Fruit fly (Drosophila melanogaster) whole organism, embryonic: ENCODE measurements around the gene Arp10.

Experiments
- ATbp ChIP-seq: fragments of 200-800 bp; sonication (Bioruptor generic); optimal IDR thresholded peaks from 2 replicates; lab custom pipeline; 2017; ENCODE audit warnings: missing biosample characterization, mild to moderate bottlenecking, missing genetic modification characterization, missing genetic modification reagents
- B-H2 ChIP-seq: fragments of 200-800 bp; sonication (Bioruptor generic); optimal IDR thresholded peaks from 2 replicates; lab custom pipeline; 2018; ENCODE audit warnings: missing biosample characterization, mild to moderate bottlenecking, missing genetic modification characterization
- CG13894 ChIP-seq: fragments of 200-800 bp; sonication (Bioruptor generic); optimal IDR thresholded peaks from 3 replicates; lab custom pipeline; 2018; ENCODE audit warnings: missing biosample characterization, mild to moderate bottlenecking, missing genetic modification characterization, moderate library complexity
- CG1529 ChIP-seq: fragments of 200-800 bp; sonication (Bioruptor generic); optimal IDR thresholded peaks from 3 replicates; lab custom pipeline; 2018; ENCODE audit warnings: missing biosample characterization, missing genetic modification characterization
- CG15479 ChIP-seq: fragments of 200-800 bp; sonication (Bioruptor generic); optimal IDR thresholded peaks from 3 replicates; lab custom pipeline; 2019; ENCODE audit warnings: missing biosample characterization, mild to moderate bottlenecking, missing genetic modification characterization, moderate library complexity
- CG2116 ChIP-seq: fragments of 200-800 bp; sonication (Bioruptor generic); optimal IDR thresholded peaks from 3 replicates; lab custom pipeline; 2018; ENCODE audit warnings: missing biosample characterization, mild to moderate bottlenecking, missing genetic modification characterization
- CG2129 ChIP-seq: fragments of 200-800 bp; sonication (Bioruptor generic); IDR thresholded peaks from 2 replicates; pipeline ENCODE4 v1.3.6; 2022; ENCODE audit warnings: missing biosample characterization, missing genetic modification characterization; ENCODE audit not compliant: partially characterized antibody
- CG2199 ChIP-seq: fragments of 200-800 bp; sonication (Bioruptor generic); IDR thresholded peaks from 3 replicates; pipeline ENCODE4 v1.3.6; 2022; ENCODE audit warnings: missing biosample characterization, missing genetic modification characterization
- CG2889 ChIP-seq: fragments of 200-800 bp; sonication (Bioruptor generic); IDR thresholded peaks from 3 replicates; pipeline ENCODE4 v1.3.6; 2022; ENCODE audit warnings: missing biosample characterization, missing genetic modification characterization
- CG30020 ChIP-seq: fragments of 200-800 bp; optimal IDR thresholded peaks from 2 replicates; lab custom pipeline; 2019; ENCODE audit warnings: missing biosample characterization, mild to moderate bottlenecking, missing genetic modification characterization, moderate library complexity
- CG31441 ChIP-seq: fragments of 200-800 bp; sonication (Bioruptor generic); IDR thresholded peaks from 2 replicates; pipeline ENCODE4 v1.3.6; 2022; ENCODE audit warnings: missing biosample characterization, missing genetic modification characterization
- CG3407 ChIP-seq: fragments of 200-800 bp; sonication (Bioruptor generic); optimal IDR thresholded peaks from 2 replicates; lab custom pipeline; 2018; ENCODE audit warnings: missing biosample characterization, mild to moderate bottlenecking, missing genetic modification characterization
- CG4820 ChIP-seq: fragments of 200-800 bp; sonication (Bioruptor generic); optimal IDR thresholded peaks from 3 replicates; lab custom pipeline; 2016; ENCODE audit warnings: missing biosample characterization, missing genetic modification characterization
- CG7963 ChIP-seq: fragments of 200-800 bp; sonication (Bioruptor generic); IDR thresholded peaks from 3 replicates; pipeline ENCODE4 v1.3.6; 2022; ENCODE audit warnings: missing biosample characterization, missing genetic modification characterization; ENCODE audit not compliant: partially characterized antibody
- CG8089 ChIP-seq: fragments of 200-800 bp; sonication (Bioruptor generic); optimal IDR thresholded peaks from 3 replicates; lab custom pipeline; 2016; ENCODE audit warnings: missing biosample characterization, missing genetic modification characterization
- Doc3 ChIP-seq: fragments of 200-800 bp; sonication (Bioruptor generic); IDR thresholded peaks from 3 replicates; pipeline ENCODE4 v1.3.6; 2022; ENCODE audit warnings: missing biosample characterization, missing genetic modification characterization; ENCODE audit not compliant: partially characterized antibody
- E2f1 ChIP-seq: fragments of 200-800 bp; sonication (Bioruptor generic); IDR thresholded peaks from 2 replicates; pipeline ENCODE4 v1.3.6; 2022; ENCODE audit warnings: missing biosample characterization, missing genetic modification characterization
- H15 ChIP-seq: fragments of 200-800 bp; sonication (Bioruptor generic); IDR thresholded peaks from 3 replicates; pipeline ENCODE4 v1.3.6; 2022; ENCODE audit warnings: missing biosample characterization, missing genetic modification characterization
- H2.0 ChIP-seq: fragments of 200-800 bp; sonication (Bioruptor generic); IDR thresholded peaks from 2 replicates; pipeline ENCODE4 v1.3.6; 2022; ENCODE audit warnings: missing biosample characterization, missing genetic modification characterization
- HLH3B ChIP-seq: fragments of 200-800 bp; sonication (Bioruptor generic); IDR thresholded peaks from 2 replicates; pipeline ENCODE4 v1.3.6; 2022; ENCODE audit warnings: missing biosample characterization, missing genetic modification characterization
- Hey ChIP-seq: fragments of 200-800 bp; sonication (Bioruptor generic); optimal IDR thresholded peaks from 3 replicates; lab custom pipeline; 2018; ENCODE audit warnings: missing biosample characterization, mild to moderate bottlenecking, missing genetic modification characterization
- MTF-1 ChIP-seq: fragments of 200-800 bp; sonication (Bioruptor generic); optimal IDR thresholded peaks from 2 replicates; lab custom pipeline; 2018; ENCODE audit warnings: missing biosample characterization, mild to moderate bottlenecking, missing genetic modification characterization, borderline replicate concordance
- Med ChIP-seq: fragments of 200-800 bp; sonication (Bioruptor generic); peaks from one replicate; lab custom pipeline; 2016; ENCODE audit warnings: missing biosample characterization, missing genetic modification characterization, mild to moderate bottlenecking, inconsistent platforms, moderate library complexity
- Myb ChIP-seq: fragments of 200-800 bp; sonication (Bioruptor generic); optimal IDR thresholded peaks from 2 replicates; lab custom pipeline; 2016; ENCODE audit warnings: missing biosample characterization, missing genetic modification characterization
- Neu2 ChIP-seq: fragments of 200-800 bp; sonication (Bioruptor generic); optimal IDR thresholded peaks from 3 replicates; lab custom pipeline; 2016; ENCODE audit warnings: missing biosample characterization, missing genetic modification characterization, borderline replicate concordance
- Nf-YB ChIP-seq: fragments of 200-800 bp; sonication (Bioruptor generic); optimal IDR thresholded peaks from 3 replicates; lab custom pipeline; 2019; ENCODE audit warnings: missing biosample characterization, mild to moderate bottlenecking, missing genetic modification characterization, moderate library complexity
- Ptx1 ChIP-seq: fragments of 200-800 bp; sonication (Bioruptor generic); IDR thresholded peaks from 2 replicates; pipeline ENCODE4 v1.3.6; 2022; ENCODE audit warnings: missing biosample characterization, missing genetic modification characterization
- Rfx ChIP-seq: fragments of 200-800 bp; sonication (Bioruptor generic); IDR thresholded peaks from 2 replicates; pipeline ENCODE4 v1.3.6; 2022; ENCODE audit warnings: missing biosample characterization, missing genetic modification characterization
- Sry-β ChIP-seq: fragments of 200-800 bp; sonication (Bioruptor generic); optimal IDR thresholded peaks from 2 replicates; lab custom pipeline; 2018; ENCODE audit warnings: missing biosample characterization, mild to moderate bottlenecking, missing genetic modification characterization, moderate library complexity
- Sry-δ ChIP-seq: fragments of 200-800 bp; sonication (Bioruptor generic); optimal IDR thresholded peaks from 2 replicates; lab custom pipeline; 2016; ENCODE audit warnings: missing biosample characterization, missing genetic modification characterization
- bcd ChIP-seq: fragments of 200-800 bp; sonication (Bioruptor generic); optimal IDR thresholded peaks from 2 replicates; lab custom pipeline; 2017; ENCODE audit warnings: missing biosample characterization, mild to moderate bottlenecking, missing genetic modification characterization
- bowl ChIP-seq: fragments of 200-800 bp; sonication (Bioruptor generic); IDR thresholded peaks from 2 replicates; pipeline ENCODE4 v1.3.6; 2022; ENCODE audit warnings: missing biosample characterization, missing genetic modification characterization
- cwo ChIP-seq: fragments of 200-800 bp; sonication (Bioruptor generic); optimal IDR thresholded peaks from 3 replicates; lab custom pipeline; 2017; ENCODE audit warnings: missing biosample characterization, missing genetic modification characterization, mild to moderate bottlenecking, moderate library complexity, missing genetic modification reagents
- dimm ChIP-seq: fragments of 200-800 bp; sonication (Bioruptor generic); IDR thresholded peaks from 2 replicates; pipeline ENCODE4 v1.3.6; 2022; ENCODE audit warnings: missing biosample characterization, missing genetic modification characterization
- dpn ChIP-seq, 2 experiments: fragments of 200-800 bp; sonication (Bioruptor generic); optimal IDR thresholded peaks; 3 replicates each; lab custom pipeline; 2016; ENCODE audit warnings: missing biosample characterization in 2 of 2, missing genetic modification characterization in 2 of 2
- emc ChIP-seq: fragments of 200-800 bp; sonication (Bioruptor generic); optimal IDR thresholded peaks from 2 replicates; lab custom pipeline; 2016; ENCODE audit warnings: missing biosample characterization, missing genetic modification characterization
- eve ChIP-seq, 2 experiments: fragments of >200 bp; optimal IDR thresholded peaks; 2 replicates each; lab custom pipeline; 2017; ENCODE audit warnings: missing biosample characterization in 2 of 2, missing genetic modification characterization in 2 of 2
- fd64A ChIP-seq: fragments of 200-800 bp; sonication (Bioruptor generic); optimal IDR thresholded peaks from 3 replicates; lab custom pipeline; 2018; ENCODE audit warnings: missing biosample characterization, mild to moderate bottlenecking, missing genetic modification characterization
- fru ChIP-seq: fragments of >200 bp; optimal IDR thresholded peaks from 2 replicates; lab custom pipeline; 2017
- grn ChIP-seq: fragments of 200-800 bp; sonication (Bioruptor generic); optimal IDR thresholded peaks from 3 replicates; lab custom pipeline; 2017; ENCODE audit warnings: missing biosample characterization, missing genetic modification characterization
- hbn ChIP-seq: fragments of 200-800 bp; sonication (Bioruptor generic); IDR thresholded peaks from 2 replicates; pipeline ENCODE4 v1.3.6; 2022; ENCODE audit warnings: missing biosample characterization, missing genetic modification characterization; ENCODE audit not compliant: partially characterized antibody
- inv ChIP-seq: fragments of 200-800 bp; sonication (Bioruptor generic); IDR thresholded peaks from 2 replicates; pipeline ENCODE4 v1.3.6; 2022; ENCODE audit warnings: missing biosample characterization, missing genetic modification characterization; ENCODE audit not compliant: partially characterized antibody
- kay ChIP-seq: fragments of 200-800 bp; sonication (Bioruptor generic); optimal IDR thresholded peaks from 2 replicates; lab custom pipeline; 2016; ENCODE audit warnings: missing biosample characterization, missing genetic modification characterization
- nerfin-2 ChIP-seq: fragments of 200-800 bp; sonication (Bioruptor generic); IDR thresholded peaks from 2 replicates; pipeline ENCODE4 v1.3.6; 2022; ENCODE audit warnings: missing biosample characterization, missing genetic modification characterization; ENCODE audit not compliant: partially characterized antibody
- pb ChIP-seq: fragments of 200-800 bp; sonication (Bioruptor generic); optimal IDR thresholded peaks from 3 replicates; lab custom pipeline; 2016; ENCODE audit warnings: missing biosample characterization, missing genetic modification characterization
- row ChIP-seq: fragments of 200-800 bp; sonication (Bioruptor generic); IDR thresholded peaks from 3 replicates; pipeline ENCODE4 v1.3.6; 2022; ENCODE audit warnings: missing biosample characterization, missing genetic modification characterization
- sd ChIP-seq: fragments of 200-800 bp; sonication (Bioruptor generic); optimal IDR thresholded peaks from 3 replicates; lab custom pipeline; 2018; ENCODE audit warnings: missing biosample characterization, mild to moderate bottlenecking, missing genetic modification characterization, moderate library complexity
- toy ChIP-seq: fragments of 200-800 bp; sonication (Bioruptor generic); IDR thresholded peaks from 2 replicates; pipeline ENCODE4 v1.3.6; 2022; ENCODE audit warnings: missing biosample characterization, missing genetic modification characterization
- vnd ChIP-seq: fragments of 200-800 bp; sonication (Bioruptor generic); IDR thresholded peaks from 3 replicates; pipeline ENCODE4 v1.3.6; 2022; ENCODE audit warnings: missing biosample characterization, missing genetic modification characterization; ENCODE audit not compliant: partially characterized antibody
- yki ChIP-seq: fragments of >200 bp; optimal IDR thresholded peaks from 3 replicates; lab custom pipeline; 2018
- zf30C ChIP-seq: fragments of 200-800 bp; sonication (Bioruptor generic); optimal IDR thresholded peaks from 3 replicates; lab custom pipeline; 2018; ENCODE audit warnings: missing biosample characterization, mild to moderate bottlenecking, missing genetic modification characterization
- zfh1 ChIP-seq: fragments of 200-800 bp; sonication (Bioruptor generic); IDR thresholded peaks from 3 replicates; pipeline ENCODE4 v1.3.6; 2022; ENCODE audit warnings: missing biosample characterization, missing genetic modification characterization

The Arp10 gene

dm6 chrX:19601644-19602043 is 44.3 kb downstream of the Arp10 start, which contains the start of gene CG14220 (continued):
- peak; percentile 39; the same call in 1 of the 3 replicates for TF ChIP-seq row
- no peak for TF ChIP-seq zf30C (GFP tag; lab: Kevin White, UChicago)
- peak; percentile 94 for TF ChIP-seq nerfin-2 (GFP tag; lab: Robert Waterston, UW)
- peak; percentile 63 for TF ChIP-seq CG2129 (GFP tag; lab: Robert Waterston, UW)
- TF ChIP-seq Med (GFP tag; lab: Kevin White, UChicago) = peak; percentile 87
- TF ChIP-seq fru (lab: Kevin White, UChicago) = no peak
- no peak for TF ChIP-seq eve (GFP tag; optimal IDR thresholded peaks at IDR 0.05; lab: Kevin White, UChicago)
- no peak for TF ChIP-seq bcd
- peak; percentile 93 for TF ChIP-seq Sry-δ
- no peak for TF ChIP-seq dimm (GFP tag; lab: Robert Waterston, UW)
- TF ChIP-seq sd = no peak
- TF ChIP-seq H15 (GFP tag; lab: Robert Waterston, UW) = no peak
- TF ChIP-seq kay (GFP tag; lab: Kevin White, UChicago) = no peak
- peak; percentile 98 for TF ChIP-seq CG2116
- TF ChIP-seq CG8089 (GFP tag; lab: Kevin White, UChicago) = no peak
- no peak for TF ChIP-seq CG1529 (GFP tag; lab: Kevin White, UChicago)
- TF ChIP-seq MTF-1 (GFP tag; lab: Kevin White, UChicago) = no peak
- TF ChIP-seq CG31441 (GFP tag; lab: Robert Waterston, UW) = 0 out of 2 replicates have a peak, but pooled peaks have one; percentile 30
- no peak for TF ChIP-seq toy (GFP tag; lab: Robert Waterston, UW)
- no peak for TF ChIP-seq ATbp
- peak; percentile 16 for TF ChIP-seq CG30020 (tag; lab: Kevin White, UChicago)
- peak; percentile 7; the same call in 1 of the 2 replicates for TF ChIP-seq Rfx (GFP tag; lab: Robert Waterston, UW)
- peak; percentile 40 for TF ChIP-seq CG13894 (tag; lab: Kevin White, UChicago)
- TF ChIP-seq Ptx1 (GFP tag; lab: Robert Waterston, UW) = no peak
- no peak for TF ChIP-seq Nf-YB (GFP tag; lab: Kevin White, UChicago)
- TF ChIP-seq CG2889 = no peak
- TF ChIP-seq dpn (GFP tag; optimal IDR thresholded peaks at IDR 0.05; lab: Kevin White, UChicago) = peak in 1 of 2 experiments; percentile 10
- TF ChIP-seq Myb = peak; percentile 6
- TF ChIP-seq HLH3B = no peak
- peak; percentile 90 for TF ChIP-seq hbn
- no peak for TF ChIP-seq cwo (GFP tag; lab: Kevin White, UChicago)
- TF ChIP-seq pb (GFP tag; lab: Kevin White, UChicago) = no peak
- peak; percentile 87 for TF ChIP-seq inv (GFP tag; lab: Robert Waterston, UW)
- peak; percentile 37 for TF ChIP-seq B-H2
- TF ChIP-seq emc = no peak
- peak; percentile 87 for TF ChIP-seq vnd (GFP tag; lab: Robert Waterston, UW)
- TF ChIP-seq yki (lab: Kevin White, UChicago) = no peak
- no peak for TF ChIP-seq Neu2 (GFP tag; lab: Kevin White, UChicago)
- 0 out of 3 replicates have a peak, but pooled peaks have one; percentile 16 for TF ChIP-seq zfh1
- TF ChIP-seq Doc3 = peak; percentile 85; the same call in 2 of the 3 replicates
- TF ChIP-seq CG3407 = no peak
- TF ChIP-seq Hey (tag; lab: Kevin White, UChicago) = no peak
- TF ChIP-seq Sry-β (GFP tag; lab: Kevin White, UChicago) = no peak
- TF ChIP-seq CG2199 (GFP tag; lab: Robert Waterston, UW) = no peak
- no peak for TF ChIP-seq grn
- no peak for TF ChIP-seq fd64A (GFP tag; lab: Kevin White, UChicago)
- TF ChIP-seq CG4820 (GFP tag; lab: Kevin White, UChicago) = no peak
- no peak for TF ChIP-seq E2f1
- TF ChIP-seq CG7963 (GFP tag; lab: Robert Waterston, UW) = peak; percentile 94
- TF ChIP-seq H2.0 (GFP tag; lab: Robert Waterston, UW) = no peak
- no peak for TF ChIP-seq CG15479 (GFP tag; lab: Kevin White, UChicago)
- no peak for TF ChIP-seq bowl (GFP tag; lab: Robert Waterston, UW)
